Fruit fly (Drosophila melanogaster): ENCODE measurements around the gene Vha100-1.
A peak's percentile ranks its signal among the peaks of the same experiment; 100 is the strongest.

Gene Vha100-1

dm6 chr3R:29130902-29131621, at the start of gene Vha100-1, which contains the start of gene dgt6 (continued):
- TF ChIP-seq onecut (GFP tag; IDR thresholded peaks at IDR 0.05) (peak; percentile 95), CG14965 (GFP tag; optimal IDR thresholded peaks at IDR 0.05; ENCODE audit: borderline replicate concordance) (no peak), Atf3 (GFP tag; optimal IDR thresholded peaks at IDR 0.05) (no peak), Oaz (GFP tag; IDR thresholded peaks at IDR 0.05) (no peak), BEAF-32 (GFP tag; optimal IDR thresholded peaks at IDR 0.05) (peak; percentile 38), CG17612 (GFP tag; IDR thresholded peaks at IDR 0.05) (no peak), MTF-1 (GFP tag; optimal IDR thresholded peaks at IDR 0.05; ENCODE audit: borderline replicate concordance) (no peak), CG11093 (GFP tag; IDR thresholded peaks at IDR 0.05) (no peak), lmd (GFP tag; IDR thresholded peaks at IDR 0.05) (no peak), Fer1 (GFP tag; optimal IDR thresholded peaks at IDR 0.05) (no peak), Bgb (GFP tag; IDR thresholded peaks at IDR 0.05; ENCODE audit: partially characterized antibody) (no peak), CG16779 (GFP tag; IDR thresholded peaks at IDR 0.05) (no peak), CG17912 (GFP tag; optimal IDR thresholded peaks at IDR 0.05) (no peak), CG33213 (GFP tag; optimal IDR thresholded peaks at IDR 0.05) (no peak), Spps (tag; optimal IDR thresholded peaks at IDR 0.05) (peak; percentile 0), Doc2 (GFP tag; IDR thresholded peaks at IDR 0.05) (no peak), psq (GFP tag; optimal IDR thresholded peaks at IDR 0.05) (no peak), ken (GFP tag; IDR thresholded peaks at IDR 0.05) (no peak), Jarid2 (GFP tag; optimal IDR thresholded peaks at IDR 0.05) (peak; percentile 32), CG1603 (tag; optimal IDR thresholded peaks at IDR 0.05) (no peak), CG12391 (tag; optimal IDR thresholded peaks at IDR 0.05) (peak; percentile 62), Elba2 (GFP tag; optimal IDR thresholded peaks at IDR 0.05) (peak; percentile 11), CG6765 (GFP tag; optimal IDR thresholded peaks at IDR 0.05) (no peak), fru (optimal IDR thresholded peaks at IDR 0.05) (no peak), pho (GFP tag; optimal IDR thresholded peaks at IDR 0.05) (no peak), NfI (GFP tag; optimal IDR thresholded peaks at IDR 0.05) (no peak), CG2116 (GFP tag; optimal IDR thresholded peaks at IDR 0.05) (peak; percentile 57), nerfin-2 (GFP tag; IDR thresholded peaks at IDR 0.05; ENCODE audit: partially characterized antibody) (no peak), crc (GFP tag; optimal IDR thresholded peaks at IDR 0.05) (no peak), schlank (tag; optimal IDR thresholded peaks at IDR 0.05) (no peak), CG13123 (GFP tag; optimal IDR thresholded peaks at IDR 0.05) (no peak), CG18599 (GFP tag; optimal IDR thresholded peaks at IDR 0.05) (no peak), CG13775 (GFP tag; optimal IDR thresholded peaks at IDR 0.05) (no peak), trh (GFP tag; optimal IDR thresholded peaks at IDR 0.05) (no peak), CG11398 (GFP tag; optimal IDR thresholded peaks at IDR 0.05) (no peak), ap (GFP tag; IDR thresholded peaks at IDR 0.05) (no peak), so (GFP tag; IDR thresholded peaks at IDR 0.05) (no peak), CG17385 (GFP tag; optimal IDR thresholded peaks at IDR 0.05) (no peak), Optix (GFP tag; IDR thresholded peaks at IDR 0.05) (no peak), hkb (optimal IDR thresholded peaks at IDR 0.05) (no peak), hkb (GFP tag; IDR thresholded peaks at IDR 0.05) (no peak), nerfin-1 (tag; optimal IDR thresholded peaks at IDR 0.05) (peak; percentile 39)

- TF ChIP-seq YL-1 (GFP tag; optimal IDR thresholded peaks at IDR 0.05) (no peak), cwo (GFP tag; optimal IDR thresholded peaks at IDR 0.05) (peak; percentile 72), Antp (GFP tag; optimal IDR thresholded peaks at IDR 0.05) (no peak), CG18262 (tag; optimal IDR thresholded peaks at IDR 0.05) (no peak), sqz (GFP tag; optimal IDR thresholded peaks at IDR 0.05) (peak; percentile 1), Aef1 (GFP tag; IDR thresholded peaks at IDR 0.05) (no peak), CG17359 (tag; optimal IDR thresholded peaks at IDR 0.05) (no peak), chinmo (GFP tag; IDR thresholded peaks at IDR 0.05; ENCODE audit: partially characterized antibody) (0 out of 4 replicates have a peak, but pooled peaks have one; percentile 28), CG8924 (tag; optimal IDR thresholded peaks at IDR 0.05) (no peak), pros (GFP tag; optimal IDR thresholded peaks at IDR 0.05) (peak; percentile 12), slou (GFP tag; optimal IDR thresholded peaks at IDR 0.05) (no peak)
Measured at dm6 chr3R:29082034-29082433, 49.0 kb upstream of the Vha100-1 start.
